Worm (Caenorhabditis elegans): ENCODE results near the gene vab-9.

DNA sequence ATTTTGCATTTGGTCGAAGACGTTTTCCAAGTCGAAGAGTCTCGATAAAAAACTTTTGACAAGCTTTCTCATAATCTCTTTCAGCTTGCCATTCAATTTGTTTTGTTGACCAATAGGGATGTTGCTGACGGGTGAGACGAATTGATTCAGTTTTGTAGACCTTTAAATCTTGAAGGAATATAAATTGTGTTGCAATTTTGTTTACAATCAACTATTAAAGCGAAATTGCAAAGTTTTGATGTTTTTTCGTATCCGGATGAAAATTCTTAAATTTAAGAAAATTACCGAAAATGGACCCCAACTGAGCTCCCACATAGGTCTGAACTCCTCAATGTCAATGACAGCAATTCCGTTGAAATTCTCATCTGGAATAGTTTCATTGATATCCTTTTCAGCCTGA is 21.4 kb downstream of the vab-9 start:
- TF ChIP-seq zag-1 (tag; optimal IDR thresholded peaks at IDR 0.05): no peak
- TF ChIP-seq tbx-2 (tag; optimal IDR thresholded peaks at IDR 0.05): no peak
- no peak for TF ChIP-seq daf-12 (tag; optimal IDR thresholded peaks at IDR 0.05)
- TF ChIP-seq elt-1 (tag; optimal IDR thresholded peaks at IDR 0.05): no peak
